Worm (Caenorhabditis elegans) whole organism, midembryonic: ENCODE data around the gene C45G9.9.

Source experiments
- cog-1 ChIP-seq: sonication (generic microtip); optimal IDR thresholded peaks from 2 replicates; lab custom pipeline; 2016; ENCODE audit warnings: missing genetic modification characterization, missing compliant biosample characterization
- med-1 ChIP-seq: sonication (generic microtip); optimal IDR thresholded peaks from 2 replicates; lab custom pipeline; 2017; ENCODE audit warnings: missing genetic modification characterization, mild to moderate bottlenecking, missing compliant biosample characterization, antibody characterized with exemption, missing genetic modification reagents; ENCODE audit not compliant: insufficient read depth
- ref-1 ChIP-seq: fragments of 200-800 bp; sonication (Bioruptor generic); conservative IDR thresholded peaks from 2 replicates; pipeline ENCODE4 v1.3.6; 2022; ENCODE audit warnings: missing genetic modification reagents, missing genetic modification characterization, missing compliant biosample characterization
- tab-1 ChIP-seq: fragments of 200-800 bp; sonication (Bioruptor generic); IDR thresholded peaks from 2 replicates; pipeline ENCODE4 v1.3.6; 2022; ENCODE audit warnings: missing genetic modification characterization, missing compliant biosample characterization
- ztf-23 ChIP-seq: fragments of 200-800 bp; sonication (Bioruptor generic); IDR thresholded peaks from 2 replicates; pipeline ENCODE4 v1.3.6; 2022; ENCODE audit warnings: missing genetic modification reagents, missing genetic modification characterization, missing compliant biosample characterization

- TF ChIP-seq cog-1 (tag; lab: Kevin White, UChicago) (no peak), ref-1 (GFP tag; lab: Robert Waterston, UW) (no peak), ztf-23 (GFP tag; lab: Robert Waterston, UW) (no peak), med-1 (GFP tag; lab: Kevin White, UChicago) (no peak), tab-1 (GFP tag; lab: Robert Waterston, UW) (no peak)
Observed at ce11 chrIII:5020924-5021323, 34.7 kb downstream of the C45G9.9 start, which contains the start of gene mdt-11.
